Fruit fly (Drosophila melanogaster) whole organism, embryonic: ENCODE data around the gene Exd2.
A peak's percentile ranks its signal among the peaks of the same experiment; 100 is the strongest.

ENCODE experiments used
- Ada2b ChIP-seq: fragments of 200-800 bp; sonication (Bioruptor generic); IDR thresholded peaks from 2 replicates; pipeline ENCODE4 v1.3.6; 2022; ENCODE audit warnings: missing biosample characterization, missing genetic modification characterization
- CG10267 ChIP-seq: fragments of 200-800 bp; sonication (Bioruptor generic); optimal IDR thresholded peaks from 2 replicates; lab custom pipeline; 2018; ENCODE audit warnings: missing biosample characterization, mild to moderate bottlenecking, missing genetic modification characterization, moderate library complexity
- CG12236 ChIP-seq: fragments of 200-800 bp; sonication (Bioruptor generic); optimal IDR thresholded peaks from 2 replicates; lab custom pipeline; 2016; ENCODE audit warnings: missing biosample characterization, missing genetic modification characterization
- CG1233 ChIP-seq: fragments of 200-800 bp; sonication (Bioruptor generic); optimal IDR thresholded peaks from 4 replicates; lab custom pipeline; 2018; ENCODE audit warnings: missing biosample characterization, mild to moderate bottlenecking, missing genetic modification characterization
- CG13775 ChIP-seq: fragments of 200-800 bp; sonication (Bioruptor generic); optimal IDR thresholded peaks from 3 replicates; lab custom pipeline; 2017; ENCODE audit warnings: missing biosample characterization, mild to moderate bottlenecking, missing genetic modification characterization
- CG15696 ChIP-seq: fragments of 200-800 bp; sonication (Bioruptor generic); optimal IDR thresholded peaks from 2 replicates; lab custom pipeline; 2019; ENCODE audit warnings: missing biosample characterization, mild to moderate bottlenecking, missing genetic modification characterization, moderate library complexity
- CG1647 ChIP-seq: fragments of 200-800 bp; sonication (Bioruptor generic); optimal IDR thresholded peaks from 3 replicates; lab custom pipeline; 2016; ENCODE audit warnings: missing biosample characterization, missing genetic modification characterization
- CG18476 ChIP-seq: fragments of 200-800 bp; sonication (Bioruptor generic); optimal IDR thresholded peaks from 2 replicates; lab custom pipeline; 2016; ENCODE audit warnings: missing biosample characterization, mild to moderate bottlenecking, missing genetic modification characterization
- CG4282 ChIP-seq: fragments of 200-800 bp; sonication (Bioruptor generic); optimal IDR thresholded peaks from 2 replicates; lab custom pipeline; 2016; ENCODE audit warnings: missing biosample characterization, missing genetic modification characterization
- CG4328 ChIP-seq: fragments of 200-800 bp; sonication (Bioruptor generic); optimal IDR thresholded peaks from 3 replicates; lab custom pipeline; 2017; ENCODE audit warnings: missing biosample characterization, missing genetic modification reagents, missing genetic modification characterization
- CG4424 ChIP-seq: fragments of 200-800 bp; sonication (Bioruptor generic); optimal IDR thresholded peaks from 3 replicates; lab custom pipeline; 2016; ENCODE audit warnings: missing biosample characterization, missing genetic modification characterization
- CG6654 ChIP-seq: fragments of 200-800 bp; sonication (Bioruptor generic); optimal IDR thresholded peaks from 2 replicates; lab custom pipeline; 2017; ENCODE audit warnings: missing biosample characterization, mild to moderate bottlenecking, missing genetic modification characterization
- CG6683 ChIP-seq: fragments of 200-800 bp; sonication (Bioruptor generic); optimal IDR thresholded peaks from 2 replicates; lab custom pipeline; 2017; ENCODE audit warnings: missing biosample characterization, mild to moderate bottlenecking, missing genetic modification characterization, missing genetic modification reagents
- CG7786 ChIP-seq: fragments of 200-800 bp; sonication (Bioruptor generic); optimal IDR thresholded peaks from 2 replicates; lab custom pipeline; 2016; ENCODE audit warnings: missing biosample characterization, missing genetic modification characterization
- CG7928 ChIP-seq: fragments of 200-800 bp; sonication (Bioruptor generic); optimal IDR thresholded peaks from 2 replicates; lab custom pipeline; 2017; ENCODE audit warnings: missing biosample characterization, mild to moderate bottlenecking, missing genetic modification characterization
- CG8944 ChIP-seq: fragments of 200-800 bp; sonication (Bioruptor generic); optimal IDR thresholded peaks from 3 replicates; lab custom pipeline; 2016; ENCODE audit warnings: missing biosample characterization, missing genetic modification characterization
- CG9932 ChIP-seq: fragments of 200-800 bp; sonication (Bioruptor generic); IDR thresholded peaks from 2 replicates; pipeline ENCODE4 v1.3.6; 2022; ENCODE audit warnings: missing biosample characterization, missing genetic modification characterization
- Camta ChIP-seq: fragments of 200-800 bp; sonication (Bioruptor generic); optimal IDR thresholded peaks from 2 replicates; lab custom pipeline; 2016; ENCODE audit warnings: missing biosample characterization, missing genetic modification characterization
- CoRest ChIP-seq: fragments of 200-800 bp; sonication (Bioruptor generic); optimal IDR thresholded peaks from 3 replicates; lab custom pipeline; 2018; ENCODE audit warnings: missing biosample characterization, mild to moderate bottlenecking, missing genetic modification characterization, moderate library complexity
- CrebB ChIP-seq: fragments of 200-800 bp; sonication (Bioruptor generic); optimal IDR thresholded peaks from 3 replicates; lab custom pipeline; 2018; ENCODE audit warnings: missing biosample characterization, mild to moderate bottlenecking, missing genetic modification characterization
- D ChIP-seq, 2 experiments: fragments of 200-800 bp in 1 of 2; fragments of >200 bp in 1 of 2; sonication (Bioruptor generic) in 1 of 2; optimal IDR thresholded peaks; 2 replicates in 1 of 2; 3 replicates in 1 of 2; lab custom pipeline; 2017; ENCODE audit warnings: mild to moderate bottlenecking in 1 of 2, missing biosample characterization in 1 of 2, missing genetic modification characterization in 1 of 2, missing genetic modification reagents in 1 of 2
- Dp ChIP-seq: fragments of 200-800 bp; sonication (Bioruptor generic); optimal IDR thresholded peaks from 2 replicates; lab custom pipeline; 2018; ENCODE audit warnings: missing biosample characterization, mild to moderate bottlenecking, missing genetic modification characterization, moderate library complexity
- Fer3 ChIP-seq: fragments of 200-800 bp; sonication (Bioruptor generic); optimal IDR thresholded peaks from 2 replicates; lab custom pipeline; 2018; ENCODE audit warnings: missing biosample characterization, mild to moderate bottlenecking, missing genetic modification characterization, moderate library complexity
- H15 ChIP-seq: fragments of 200-800 bp; sonication (Bioruptor generic); IDR thresholded peaks from 3 replicates; pipeline ENCODE4 v1.3.6; 2022; ENCODE audit warnings: missing biosample characterization, missing genetic modification characterization
- HLH54F ChIP-seq: fragments of 200-800 bp; sonication (Bioruptor generic); optimal IDR thresholded peaks from 3 replicates; lab custom pipeline; 2016; ENCODE audit warnings: missing biosample characterization, missing genetic modification characterization
- Hey ChIP-seq: fragments of 200-800 bp; sonication (Bioruptor generic); optimal IDR thresholded peaks from 3 replicates; lab custom pipeline; 2018; ENCODE audit warnings: missing biosample characterization, mild to moderate bottlenecking, missing genetic modification characterization
- HmgZ ChIP-seq: fragments of 200-800 bp; sonication (Bioruptor generic); optimal IDR thresholded peaks from 2 replicates; lab custom pipeline; 2018; ENCODE audit warnings: missing biosample characterization, mild to moderate bottlenecking, missing genetic modification characterization
- MESR4 ChIP-seq: fragments of 200-800 bp; sonication (Bioruptor generic); optimal IDR thresholded peaks from 2 replicates; lab custom pipeline; 2018; ENCODE audit warnings: missing biosample characterization, mild to moderate bottlenecking, missing genetic modification characterization, moderate library complexity
- NC2α ChIP-seq: fragments of 200-800 bp; sonication (Bioruptor generic); optimal IDR thresholded peaks from 2 replicates; lab custom pipeline; 2016; ENCODE audit warnings: missing biosample characterization, missing genetic modification characterization
- Sry-δ ChIP-seq: fragments of 200-800 bp; sonication (Bioruptor generic); optimal IDR thresholded peaks from 2 replicates; lab custom pipeline; 2016; ENCODE audit warnings: missing biosample characterization, missing genetic modification characterization
- YL-1 ChIP-seq: fragments of 200-800 bp; sonication (Bioruptor generic); optimal IDR thresholded peaks from 3 replicates; lab custom pipeline; 2017; ENCODE audit warnings: missing biosample characterization, mild to moderate bottlenecking, missing genetic modification characterization
- ac ChIP-seq: fragments of 200-800 bp; sonication (Bioruptor generic); optimal IDR thresholded peaks from 3 replicates; lab custom pipeline; 2017; ENCODE audit warnings: missing biosample characterization, mild to moderate bottlenecking, missing genetic modification characterization
- cas ChIP-seq: fragments of 200-800 bp; sonication (Bioruptor generic); IDR thresholded peaks from 2 replicates; pipeline ENCODE4 v1.3.6; 2022; ENCODE audit warnings: missing biosample characterization, missing genetic modification characterization
- cato ChIP-seq: fragments of 200-800 bp; sonication (Bioruptor generic); optimal IDR thresholded peaks from 2 replicates; lab custom pipeline; 2016; ENCODE audit warnings: missing biosample characterization, missing genetic modification characterization, borderline replicate concordance
- ftz-f1 ChIP-seq: fragments of 200-800 bp; sonication (Bioruptor generic); optimal IDR thresholded peaks from 2 replicates; lab custom pipeline; 2016; ENCODE audit warnings: missing biosample characterization, missing genetic modification characterization
- grau ChIP-seq: fragments of 200-800 bp; optimal IDR thresholded peaks from 3 replicates; lab custom pipeline; 2019; ENCODE audit warnings: missing biosample characterization, mild to moderate bottlenecking, missing genetic modification characterization, moderate library complexity
- hb ChIP-seq: fragments of 200-800 bp; sonication (Bioruptor generic); IDR thresholded peaks from 3 replicates; pipeline ENCODE4 v1.3.6; 2022; ENCODE audit warnings: missing biosample characterization, missing genetic modification characterization; ENCODE audit not compliant: partially characterized antibody
- mirr ChIP-seq: fragments of 200-800 bp; sonication (Bioruptor generic); optimal IDR thresholded peaks from 3 replicates; lab custom pipeline; 2018; ENCODE audit warnings: missing biosample characterization, mild to moderate bottlenecking, missing genetic modification characterization
- nerfin-1 ChIP-seq: fragments of 200-800 bp; sonication (Bioruptor generic); optimal IDR thresholded peaks from 3 replicates; lab custom pipeline; 2019; ENCODE audit warnings: missing biosample characterization, mild to moderate bottlenecking, missing genetic modification characterization, moderate library complexity
- onecut ChIP-seq: fragments of 200-800 bp; sonication (Bioruptor generic); IDR thresholded peaks from 2 replicates; pipeline ENCODE4 v1.3.6; 2022; ENCODE audit warnings: missing biosample characterization, missing genetic modification characterization
- psq ChIP-seq: fragments of 200-800 bp; sonication (Bioruptor generic); optimal IDR thresholded peaks from 2 replicates; lab custom pipeline; 2017; ENCODE audit warnings: missing biosample characterization, missing genetic modification characterization
- sens ChIP-seq: fragments of 200-800 bp; sonication (Bioruptor generic); peaks from one replicate; lab custom pipeline; 2016; ENCODE audit warnings: missing biosample characterization, missing genetic modification characterization
- sim ChIP-seq: fragments of 200-800 bp; sonication (Bioruptor generic); IDR thresholded peaks from 2 replicates; pipeline ENCODE4 v1.3.6; 2022; ENCODE audit warnings: missing biosample characterization, missing genetic modification characterization
- slbo ChIP-seq: fragments of 200-800 bp; sonication (Bioruptor generic); IDR thresholded peaks from 2 replicates; pipeline ENCODE4 v1.3.6; 2022; ENCODE audit warnings: missing biosample characterization, missing genetic modification characterization
- stc ChIP-seq: fragments of 200-800 bp; sonication (Bioruptor generic); IDR thresholded peaks from 2 replicates; pipeline ENCODE4 v1.3.6; 2022; ENCODE audit warnings: missing biosample characterization, missing genetic modification characterization
- twi ChIP-seq: fragments of 200-800 bp; optimal IDR thresholded peaks from 2 replicates; lab custom pipeline; 2019; ENCODE audit warnings: missing biosample characterization, mild to moderate bottlenecking, missing genetic modification characterization, moderate library complexity
- tx ChIP-seq: fragments of 200-800 bp; sonication (Bioruptor generic); optimal IDR thresholded peaks from 2 replicates; lab custom pipeline; 2016; ENCODE audit warnings: missing biosample characterization, missing genetic modification characterization
- vvl ChIP-seq: fragments of 200-800 bp; sonication (Bioruptor generic); IDR thresholded peaks from 2 replicates; pipeline ENCODE4 v1.3.6; 2022; ENCODE audit warnings: missing biosample characterization, missing genetic modification characterization
- zen2 ChIP-seq: fragments of 200-800 bp; sonication (Bioruptor generic); IDR thresholded peaks from 3 replicates; pipeline ENCODE4 v1.3.6; 2022; ENCODE audit warnings: missing biosample characterization, missing genetic modification characterization; ENCODE audit not compliant: partially characterized antibody

The Exd2 gene

DNA sequence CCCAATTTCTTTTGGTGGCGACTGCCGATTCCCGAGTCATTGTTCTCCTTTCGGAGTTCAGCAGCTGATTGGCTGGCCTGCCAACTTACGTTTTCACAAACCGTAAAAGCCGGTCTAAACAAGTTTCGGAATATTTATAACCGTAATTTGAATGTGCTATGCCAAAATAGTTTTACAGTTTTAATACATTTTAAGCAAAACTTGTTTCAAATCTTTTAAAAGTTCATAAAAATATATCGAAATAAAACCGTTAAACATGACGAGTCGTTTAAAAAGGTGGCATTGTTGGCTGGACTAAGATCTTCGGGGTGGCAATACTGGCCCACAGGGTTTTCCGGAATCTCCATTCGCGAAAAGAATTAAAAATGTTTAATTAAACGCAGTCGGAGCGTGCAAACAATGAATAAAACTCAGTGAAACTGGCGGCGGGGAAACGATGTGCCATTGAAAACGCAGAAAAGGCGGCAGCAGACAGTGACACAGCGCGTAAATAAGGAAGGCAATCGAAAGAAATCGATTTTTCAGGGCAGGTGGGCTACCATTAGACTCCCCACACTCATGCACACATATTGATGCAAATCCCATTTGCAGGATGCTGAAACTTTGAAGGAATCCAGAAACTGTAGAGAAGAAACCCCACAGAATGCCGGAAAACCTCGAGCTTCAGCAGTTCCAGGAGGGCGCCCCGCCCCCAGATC lies at the start of gene Exd2, which contains the start of gene CG5281 (continued):
- TF ChIP-seq CG10267 (tag; lab: Kevin White, UChicago) (peak; percentile 64), mirr (GFP tag; lab: Kevin White, UChicago) (peak; percentile 7), stc (0 out of 2 replicates have a peak, but pooled peaks have one; percentile 17), Fer3 (tag; lab: Kevin White, UChicago) (peak; percentile 63), hb (GFP tag; lab: Robert Waterston, UW) (no peak), YL-1 (peak; percentile 57), HLH54F (GFP tag; lab: Kevin White, UChicago) (peak; percentile 55), CG8944 (GFP tag; lab: Kevin White, UChicago) (peak; percentile 14), H15 (no peak), CG4282 (GFP tag; lab: Kevin White, UChicago) (no peak), MESR4 (peak; percentile 43), Ada2b (GFP tag; lab: Robert Waterston, UW) (0 out of 2 replicates have a peak, but pooled peaks have one; percentile 5), CG9932 (GFP tag; lab: Robert Waterston, UW) (peak; percentile 56), tx (peak; percentile 62), onecut (peak; percentile 97), Sry-δ (peak; percentile 65), Hey (peak; percentile 21), CrebB (tag; lab: Kevin White, UChicago) (peak; percentile 52), CG6654 (GFP tag; lab: Kevin White, UChicago) (no peak), nerfin-1 (tag; lab: Kevin White, UChicago) (peak; percentile 48), ac (no peak), zen2 (GFP tag; lab: Robert Waterston, UW) (no peak), psq (GFP tag; lab: Kevin White, UChicago) (no peak), Dp (GFP tag; lab: Kevin White, UChicago) (peak; percentile 29), grau (tag; lab: Kevin White, UChicago) (peak; percentile 68), HmgZ (peak; percentile 51), ftz-f1 (GFP tag; lab: Kevin White, UChicago) (no peak), sens (peak; percentile 94), CoRest (tag; lab: Kevin White, UChicago) (peak; percentile 90), CG1647 (GFP tag; lab: Kevin White, UChicago) (peak; percentile 46), twi (tag; lab: Kevin White, UChicago) (peak; percentile 47), D (optimal IDR thresholded peaks at IDR 0.05; lab: Kevin White, UChicago) (no peak), D (GFP tag; optimal IDR thresholded peaks at IDR 0.05; lab: Kevin White, UChicago) (peak; percentile 43), CG1233 (GFP tag; lab: Kevin White, UChicago) (peak; percentile 9), CG12236 (GFP tag; lab: Kevin White, UChicago) (peak; percentile 43), vvl (GFP tag; lab: Robert Waterston, UW) (no peak; the same call in 1 of the 2 replicates), NC2α (no peak), CG7786 (GFP tag; lab: Kevin White, UChicago) (peak; percentile 0), CG7928 (GFP tag; lab: Kevin White, UChicago) (peak; percentile 36), cas (GFP tag; lab: Robert Waterston, UW) (no peak), CG6683 (no peak), CG15696 (tag; lab: Kevin White, UChicago) (peak; percentile 21), slbo (GFP tag; lab: Robert Waterston, UW) (peak; percentile 41; the same call in 1 of the 2 replicates), CG13775 (peak; percentile 61), Camta (GFP tag; lab: Kevin White, UChicago) (peak; percentile 39), cato (GFP tag; lab: Kevin White, UChicago) (peak; percentile 22), sim (GFP tag; lab: Robert Waterston, UW) (no peak), CG4424 (peak; percentile 43), CG18476 (GFP tag; lab: Kevin White, UChicago) (peak; percentile 41), CG4328 (GFP tag; lab: Kevin White, UChicago) (peak; percentile 53)
